Worm (Caenorhabditis elegans) whole organism, young adult: Measurements from ENCODE around the gene his-31.

Experiments used
- T07F8.4 ChIP-seq: sonication (generic microtip); optimal IDR thresholded peaks from 2 replicates; lab custom pipeline; 2016; ENCODE audit warnings: mild to moderate bottlenecking, missing genetic modification characterization, moderate library complexity, missing compliant biosample characterization
- athp-1 ChIP-seq: sonication (generic microtip); optimal IDR thresholded peaks from 2 replicates; lab custom pipeline; 2017; ENCODE audit warnings: mild to moderate bottlenecking, missing genetic modification characterization, missing compliant biosample characterization
- ceh-40 ChIP-seq: fragments of 200-800 bp; sonication (Bioruptor generic); IDR thresholded peaks from 2 replicates; pipeline ENCODE4 v1.3.6; 2022; ENCODE audit warnings: missing genetic modification characterization, missing compliant biosample characterization
- ceh-91 ChIP-seq: fragments of 200-800 bp; sonication (Bioruptor generic); IDR thresholded peaks from 2 replicates; pipeline ENCODE4 v1.3.6; 2022; ENCODE audit warnings: missing genetic modification reagents, missing genetic modification characterization, missing compliant biosample characterization
- chd-7 ChIP-seq: sonication (generic microtip); optimal IDR thresholded peaks from 2 replicates; lab custom pipeline; 2016; ENCODE audit warnings: mild to moderate bottlenecking, missing genetic modification characterization, moderate library complexity, missing compliant biosample characterization
- dpl-1 ChIP-seq: fragments of 150-350 bp; optimal IDR thresholded peaks from 2 replicates; lab custom pipeline; 2014; ENCODE audit warnings: missing biosample characterization, missing genetic modification reagents, missing genetic modification characterization
- ets-4 ChIP-seq: fragments of 200-800 bp; sonication (Bioruptor generic); optimal IDR thresholded peaks from 2 replicates; lab custom pipeline; 2018; ENCODE audit warnings: mild to moderate bottlenecking, missing genetic modification characterization, missing compliant biosample characterization
- lin-54 ChIP-seq: fragments of 200-800 bp; sonication (Bioruptor generic); optimal IDR thresholded peaks from 2 replicates; lab custom pipeline; 2018; ENCODE audit warnings: mild to moderate bottlenecking, missing genetic modification characterization, missing compliant biosample characterization
- lsy-27 ChIP-seq: sonication (generic microtip); optimal IDR thresholded peaks from 2 replicates; lab custom pipeline; 2017; ENCODE audit warnings: missing genetic modification characterization, mild to moderate bottlenecking, missing compliant biosample characterization, antibody characterized with exemption, missing genotype, borderline replicate concordance; ENCODE audit not compliant: insufficient read depth
- tbx-9 ChIP-seq: sonication (generic microtip); optimal IDR thresholded peaks from 2 replicates; lab custom pipeline; 2016; ENCODE audit warnings: borderline replicate concordance, missing genetic modification characterization, inconsistent platforms, missing compliant biosample characterization
- unc-130 ChIP-seq: sonication (generic microtip); optimal IDR thresholded peaks from 2 replicates; lab custom pipeline; 2016; ENCODE audit warnings: missing genetic modification reagents, missing genetic modification characterization, missing compliant biosample characterization
- ztf-26 ChIP-seq: sonication (generic microtip); optimal IDR thresholded peaks from 2 replicates; lab custom pipeline; 2017; ENCODE audit warnings: missing genetic modification characterization, missing compliant biosample characterization

- TF ChIP-seq chd-7 (tag; lab: Kevin White, UChicago) (no peak), unc-130 (GFP tag; lab: Kevin White, UChicago) (no peak), ceh-91 (GFP tag; lab: Robert Waterston, UW) (no peak), athp-1 (tag; lab: Kevin White, UChicago) (no peak), T07F8.4 (no peak), ztf-26 (tag; lab: Kevin White, UChicago) (no peak), tbx-9 (tag; lab: Kevin White, UChicago) (no peak), lsy-27 (tag; lab: Kevin White, UChicago) (no peak), lin-54 (GFP tag; lab: Kevin White, UChicago) (no peak), ets-4 (GFP tag; lab: Kevin White, UChicago) (no peak), dpl-1 (GFP tag; lab: Kevin White, UChicago) (no peak), ceh-40 (GFP tag; lab: Robert Waterston, UW) (no peak)
These were observed 33.3 kb downstream of the his-31 start, which contains the start of gene F35H10.5 for ce11 chrIV:8300468-8300867.
